Fruit fly (Drosophila melanogaster): ENCODE results near the gene Regnase-1.
A peak's percentile ranks its signal among the peaks of the same experiment; 100 is the strongest.

The Regnase-1 gene

DNA sequence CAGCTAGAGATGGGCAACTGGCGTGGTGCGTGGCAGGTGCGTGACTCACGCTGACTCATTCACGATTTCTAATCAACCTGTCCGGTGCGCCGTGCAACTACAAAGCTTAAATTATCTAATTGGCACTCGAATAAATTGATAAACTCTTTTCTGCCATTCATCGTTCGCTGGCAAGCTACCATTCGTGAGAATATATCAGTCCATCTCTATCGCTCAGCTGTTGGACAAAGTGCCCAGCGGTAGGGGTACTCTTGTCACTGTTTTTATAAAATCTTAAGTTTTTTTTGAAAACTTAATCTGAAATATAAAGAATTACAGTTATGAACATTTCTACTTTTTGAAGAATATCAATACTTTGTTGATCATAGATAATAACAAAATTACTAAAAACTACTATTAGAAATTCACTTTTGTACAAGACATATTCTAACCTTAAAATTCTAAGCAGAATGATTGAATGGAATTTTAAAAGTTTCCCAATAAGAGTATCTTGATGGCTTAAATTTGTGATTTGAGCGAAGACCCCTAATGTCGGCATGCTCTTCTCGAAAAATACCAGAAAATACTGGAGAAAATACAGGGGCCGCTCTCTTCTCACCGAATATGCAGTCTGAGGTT lies 14.6 kb downstream of the Regnase-1 start, which contains the start of the genes PIG-L and psidin (continued):
- TF ChIP-seq CG8359 (GFP tag; optimal IDR thresholded peaks at IDR 0.05; ENCODE audit: borderline replicate concordance): no peak
- no peak for TF ChIP-seq MTF-1 (GFP tag; optimal IDR thresholded peaks at IDR 0.05; ENCODE audit: borderline replicate concordance)
- no peak for TF ChIP-seq CG5180 (GFP tag; optimal IDR thresholded peaks at IDR 0.05)
- TF ChIP-seq CG11456 (GFP tag; IDR thresholded peaks at IDR 0.05): peak; percentile 70
- TF ChIP-seq CG2116 (GFP tag; optimal IDR thresholded peaks at IDR 0.05): peak; percentile 68
- peak; percentile 41 for TF ChIP-seq CG5245 (GFP tag; optimal IDR thresholded peaks at IDR 0.05)
- TF ChIP-seq Six4 (GFP tag; optimal IDR thresholded peaks at IDR 0.05): peak; percentile 50
- TF ChIP-seq CG9437 (GFP tag; optimal IDR thresholded peaks at IDR 0.05): peak; percentile 86
- peak; percentile 62 for TF ChIP-seq luna (GFP tag; optimal IDR thresholded peaks at IDR 0.05)
- TF ChIP-seq CG31224 (GFP tag; IDR thresholded peaks at IDR 0.05): no peak; the same call in 1 of the 2 replicates
- peak; percentile 72 for TF ChIP-seq pum (GFP tag; optimal IDR thresholded peaks at IDR 0.05)
- peak; percentile 69 for TF ChIP-seq dm (GFP tag; optimal IDR thresholded peaks at IDR 0.05)
- TF ChIP-seq CG14050 (GFP tag; IDR thresholded peaks at IDR 0.05): no peak; the same call in 1 of the 3 replicates
- peak; percentile 48; the same call in 1 of the 2 replicates for TF ChIP-seq E2f2 (GFP tag; IDR thresholded peaks at IDR 0.05)
- peak; percentile 75 for TF ChIP-seq Antp (GFP tag; optimal IDR thresholded peaks at IDR 0.05)
- TF ChIP-seq unc-4 (GFP tag; IDR thresholded peaks at IDR 0.05; ENCODE audit: partially characterized antibody): peak; percentile 88
- no peak for TF ChIP-seq ftz-f1 (GFP tag; optimal IDR thresholded peaks at IDR 0.05)
- TF ChIP-seq CG2875 (GFP tag; optimal IDR thresholded peaks at IDR 0.05): peak; percentile 31
- TF ChIP-seq pita (GFP tag; optimal IDR thresholded peaks at IDR 0.05): no peak
- TF ChIP-seq lbe (GFP tag; optimal IDR thresholded peaks at IDR 0.05): no peak
- TF ChIP-seq mld (GFP tag; IDR thresholded peaks at IDR 0.05; ENCODE audit: partially characterized antibody): peak; percentile 84
- TF ChIP-seq Bdp1 (GFP tag; optimal IDR thresholded peaks at IDR 0.05): peak; percentile 78
- peak; percentile 88 for TF ChIP-seq Bteb2 (GFP tag; optimal IDR thresholded peaks at IDR 0.05)
- TF ChIP-seq tap (tag; optimal IDR thresholded peaks at IDR 0.05): no peak
- no peak for TF ChIP-seq z (GFP tag; IDR thresholded peaks at IDR 0.05)
- TF ChIP-seq Trl (optimal IDR thresholded peaks at IDR 0.05): peak in 1 of 2 experiments; percentile 14
- TF ChIP-seq Trl (GFP tag; optimal IDR thresholded peaks at IDR 0.05): peak; percentile 71
- TF ChIP-seq Dp (GFP tag; optimal IDR thresholded peaks at IDR 0.05): peak; percentile 5
- TF ChIP-seq CG9932 (GFP tag; IDR thresholded peaks at IDR 0.05): peak; percentile 80; the same call in 1 of the 2 replicates
- peak; percentile 18 for TF ChIP-seq ATbp (GFP tag; optimal IDR thresholded peaks at IDR 0.05)
- 0 out of 4 replicates have a peak, but pooled peaks have one; percentile 61 for TF ChIP-seq chinmo (GFP tag; IDR thresholded peaks at IDR 0.05; ENCODE audit: partially characterized antibody)
- peak; percentile 51 for TF ChIP-seq CG32772 (GFP tag; IDR thresholded peaks at IDR 0.05)
- peak; percentile 93 for TF ChIP-seq wek (GFP tag; optimal IDR thresholded peaks at IDR 0.05)
- peak; percentile 70 for TF ChIP-seq CG32532 (GFP tag; IDR thresholded peaks at IDR 0.05)
- TF ChIP-seq CG8388 (GFP tag; optimal IDR thresholded peaks at IDR 0.05): peak; percentile 76
- TF ChIP-seq lilli (GFP tag; optimal IDR thresholded peaks at IDR 0.05): peak; percentile 86
- TF ChIP-seq Atf6 (GFP tag; IDR thresholded peaks at IDR 0.05): 0 out of 2 replicates have a peak, but pooled peaks have one; percentile 11
- peak; percentile 88 for TF ChIP-seq PHDP (tag; optimal IDR thresholded peaks at IDR 0.05)
- peak; percentile 47 for TF ChIP-seq salm (tag; optimal IDR thresholded peaks at IDR 0.05)
- TF ChIP-seq CoRest (tag; optimal IDR thresholded peaks at IDR 0.05): peak; percentile 96
- peak; percentile 26 for TF ChIP-seq Rx (GFP tag; IDR thresholded peaks at IDR 0.05)
- TF ChIP-seq CG3163 (GFP tag; optimal IDR thresholded peaks at IDR 0.05): peak; percentile 15
- peak; percentile 12 for TF ChIP-seq NC2α (GFP tag; optimal IDR thresholded peaks at IDR 0.05)
- TF ChIP-seq CG10321 (GFP tag; IDR thresholded peaks at IDR 0.05): 0 out of 2 replicates have a peak, but pooled peaks have one; percentile 45
- TF ChIP-seq sens (GFP tag): peak; percentile 97
- TF ChIP-seq Sox102F (GFP tag; optimal IDR thresholded peaks at IDR 0.05): peak; percentile 86
- peak; percentile 83 for TF ChIP-seq CG2678 (tag; optimal IDR thresholded peaks at IDR 0.05)
- peak; percentile 62 for TF ChIP-seq Sox100B (GFP tag; optimal IDR thresholded peaks at IDR 0.05)
- no peak for TF ChIP-seq CG3726 (GFP tag; IDR thresholded peaks at IDR 0.05)
- TF ChIP-seq lab (GFP tag; optimal IDR thresholded peaks at IDR 0.05): no peak
